Worm (Caenorhabditis elegans) whole organism, L4 larva: ENCODE results near the gene F14F9.3.

Source experiments
- D1046.2 ChIP-seq: fragments of 200-800 bp; sonication (Bioruptor generic); IDR thresholded peaks from 2 replicates; pipeline ENCODE4 v1.3.6; 2022; ENCODE audit warnings: missing genetic modification characterization, missing compliant biosample characterization
- F44E2.7 ChIP-seq: fragments of 200-800 bp; sonication (Bioruptor generic); IDR thresholded peaks from 2 replicates; pipeline ENCODE4 v2.1.2; 2022; ENCODE audit warnings: missing genetic modification characterization, missing compliant biosample characterization
- R02D3.7 ChIP-seq: fragments of 150-350 bp; sonication (generic microtip); optimal IDR thresholded peaks from 3 replicates; lab custom pipeline; 2014; ENCODE audit warnings: missing biosample characterization, missing genetic modification characterization
- T20F7.1 ChIP-seq: fragments of 200-800 bp; sonication (Bioruptor generic); optimal IDR thresholded peaks from 2 replicates; lab custom pipeline; 2018; ENCODE audit warnings: mild to moderate bottlenecking, missing genetic modification characterization, missing compliant biosample characterization
- Y75B8A.6 ChIP-seq: fragments of 200-800 bp; sonication (Bioruptor generic); IDR thresholded peaks from 2 replicates; pipeline ENCODE4 v1.3.6; 2022; ENCODE audit warnings: missing genetic modification reagents, missing genetic modification characterization, missing compliant biosample characterization
- aha-1 ChIP-seq: fragments of 150-350 bp; peaks from one replicate; lab custom pipeline; 2014; ENCODE audit warnings: missing biosample characterization, missing genetic modification characterization
- aly-2 ChIP-seq: sonication (generic microtip); optimal IDR thresholded peaks from 2 replicates; lab custom pipeline; 2018; ENCODE audit warnings: missing biosample characterization, missing genetic modification characterization
- attf-4 ChIP-seq: sonication (generic microtip); optimal IDR thresholded peaks from 3 replicates; lab custom pipeline; 2017; ENCODE audit warnings: missing biosample characterization, missing genetic modification characterization
- ceh-44 ChIP-seq: fragments of 200-800 bp; sonication (Bioruptor generic); IDR thresholded peaks from 2 replicates; pipeline ENCODE4 v1.3.6; 2022; ENCODE audit warnings: missing genetic modification reagents, missing genetic modification characterization, missing compliant biosample characterization
- daf-16 ChIP-seq, 3 experiments: sonication (generic microtip); optimal IDR thresholded peaks; 2 replicates each; lab custom pipeline; 2016 to 2017; ENCODE audit warnings: missing genetic modification characterization in 3 of 3, missing genetic modification reagents in 3 of 3, mild to moderate bottlenecking in 2 of 3, missing compliant biosample characterization in 2 of 3, missing biosample characterization in 1 of 3, moderate library complexity in 1 of 3
- daf-19 ChIP-seq: fragments of 200-800 bp; sonication (Bioruptor generic); conservative IDR thresholded peaks from 2 replicates; pipeline ENCODE4 v1.3.6; 2022; ENCODE audit warnings: missing genetic modification characterization, missing compliant biosample characterization
- daf-8 ChIP-seq: fragments of 200-800 bp; sonication (Bioruptor generic); IDR thresholded peaks from 2 replicates; pipeline ENCODE4 v1.3.6; 2022; ENCODE audit warnings: missing genetic modification characterization, missing compliant biosample characterization
- dmd-6 ChIP-seq: fragments of 200-800 bp; sonication (Bioruptor generic); IDR thresholded peaks from 2 replicates; pipeline ENCODE4 v1.3.6; 2022; ENCODE audit warnings: missing genetic modification reagents, missing genetic modification characterization, missing compliant biosample characterization
- dve-1 ChIP-seq: sonication (generic microtip); optimal IDR thresholded peaks from 2 replicates; lab custom pipeline; 2017; ENCODE audit warnings: antibody characterized with exemption, mild to moderate bottlenecking, missing genetic modification characterization, missing compliant biosample characterization; ENCODE audit not compliant: insufficient read depth
- hif-1 ChIP-seq, 2 experiments: sonication (generic microtip); optimal IDR thresholded peaks; 2 replicates each; lab custom pipeline; 2016 to 2017; ENCODE audit warnings: missing compliant biosample characterization in 2 of 2, missing genetic modification characterization in 2 of 2, missing genetic modification reagents in 2 of 2, missing genotype in 2 of 2, mild to moderate bottlenecking in 1 of 2
- jun-1 ChIP-seq: fragments of 150-350 bp; optimal IDR thresholded peaks from 2 replicates; lab custom pipeline; 2014; ENCODE audit warnings: missing biosample characterization, missing genetic modification reagents, missing genetic modification characterization
- lin-15B ChIP-seq: fragments of 150-350 bp; sonication (generic microtip); optimal IDR thresholded peaks from 3 replicates; lab custom pipeline; 2014; ENCODE audit warnings: missing biosample characterization, missing genetic modification characterization
- mdl-1 ChIP-seq, 2 experiments: fragments of 150-350 bp in 1 of 2; sonication (generic microtip) in 1 of 2; optimal IDR thresholded peaks; 2 replicates each; lab custom pipeline; 2014 to 2017; ENCODE audit warnings: missing biosample characterization in 2 of 2, missing genetic modification characterization in 2 of 2
- mes-2 ChIP-seq: sonication (generic microtip); optimal IDR thresholded peaks from 2 replicates; lab custom pipeline; 2016; ENCODE audit warnings: missing genotype, mild to moderate bottlenecking, missing genetic modification characterization, missing compliant biosample characterization; ENCODE audit not compliant: poor library complexity, severe bottlenecking
- mxl-2 ChIP-seq: fragments of 200-800 bp; sonication (Bioruptor generic); conservative IDR thresholded peaks from 2 replicates; pipeline ENCODE4 v1.3.6; 2022; ENCODE audit warnings: missing genetic modification reagents, missing genetic modification characterization, missing compliant biosample characterization
- nhr-10 ChIP-seq: fragments of 150-350 bp; optimal IDR thresholded peaks from 2 replicates; lab custom pipeline; 2014; ENCODE audit warnings: missing biosample characterization, missing genetic modification characterization
- nhr-11 ChIP-seq: fragments of 150-350 bp; optimal IDR thresholded peaks from 2 replicates; lab custom pipeline; 2014; ENCODE audit warnings: missing biosample characterization, missing genetic modification characterization
- nhr-237 ChIP-seq: sonication (generic microtip); optimal IDR thresholded peaks from 2 replicates; lab custom pipeline; 2017; ENCODE audit warnings: missing biosample characterization, missing genetic modification characterization
- nhr-25 ChIP-seq: sonication (generic microtip); optimal IDR thresholded peaks from 2 replicates; lab custom pipeline; 2017; ENCODE audit warnings: missing genetic modification characterization, mild to moderate bottlenecking, missing compliant biosample characterization, antibody characterized with exemption, moderate library complexity, borderline replicate concordance; ENCODE audit not compliant: insufficient read depth
- nhr-28 ChIP-seq: fragments of 150-350 bp; optimal IDR thresholded peaks from 2 replicates; lab custom pipeline; 2014; ENCODE audit warnings: missing biosample characterization, missing genetic modification characterization
- nhr-48 ChIP-seq: sonication (generic microtip); optimal IDR thresholded peaks from 2 replicates; lab custom pipeline; 2016; ENCODE audit warnings: mild to moderate bottlenecking, missing genetic modification characterization, missing compliant biosample characterization
- pqm-1 ChIP-seq: sonication (generic microtip); optimal IDR thresholded peaks from 2 replicates; lab custom pipeline; 2017; ENCODE audit warnings: missing biosample characterization, missing genetic modification characterization
- rbr-2 ChIP-seq: sonication (generic microtip); optimal IDR thresholded peaks from 2 replicates; lab custom pipeline; 2016; ENCODE audit warnings: missing genotype, missing genetic modification characterization, missing compliant biosample characterization
- skn-1 ChIP-seq: fragments of 150-350 bp; optimal IDR thresholded peaks from 2 replicates; lab custom pipeline; 2014; ENCODE audit warnings: missing biosample characterization, missing genetic modification characterization
- unc-62 ChIP-seq, 3 experiments: fragments of 150-350 bp in 1 of 3; sonication (generic microtip); optimal IDR thresholded peaks in 2 of 3; peaks in 1 of 3; 1 replicate in 1 of 3; 2 replicates in 2 of 3; lab custom pipeline; 2014 to 2017; ENCODE audit warnings: missing biosample characterization in 3 of 3, missing genetic modification characterization in 3 of 3, missing genetic modification reagents in 3 of 3, missing genotype in 1 of 3
- vab-7 ChIP-seq: fragments of 200-800 bp; sonication (Bioruptor generic); IDR thresholded peaks from 2 replicates; pipeline ENCODE4 v1.3.6; 2022; ENCODE audit warnings: missing genetic modification reagents, missing genetic modification characterization, missing compliant biosample characterization
- zfp-2 ChIP-seq: sonication (generic microtip); optimal IDR thresholded peaks from 2 replicates; lab custom pipeline; 2016; ENCODE audit warnings: mild to moderate bottlenecking, missing genetic modification characterization, missing compliant biosample characterization
- zip-2 ChIP-seq: fragments of 150-350 bp; optimal IDR thresholded peaks from 2 replicates; lab custom pipeline; 2014; ENCODE audit warnings: missing biosample characterization, missing genetic modification characterization

Gene F14F9.3

ce11 chrV:5107816-5108215 lies 30.2 kb upstream of the F14F9.3 start, which contains the start of gene srab-3:
Gene srab-3 (minus strand): TSS chrV:5107916.
- TF ChIP-seq daf-8 (no peak), T20F7.1 (GFP tag; lab: Kevin White, UChicago) (no peak), rbr-2 (tag; lab: Kevin White, UChicago) (no peak), attf-4 (tag; lab: Kevin White, UChicago) (no peak), nhr-11 (tag; lab: Kevin White, UChicago) (no peak), mdl-1 (tag; optimal IDR thresholded peaks at IDR 0.05; lab: Kevin White, UChicago) (no peak), R02D3.7 (tag; lab: Kevin White, UChicago) (no peak), F44E2.7 (GFP tag; lab: Robert Waterston, UW) (no peak), nhr-25 (tag; lab: Kevin White, UChicago) (no peak), mxl-2 (GFP tag; lab: Robert Waterston, UW) (no peak), D1046.2 (GFP tag; lab: Robert Waterston, UW) (no peak), aly-2 (tag; lab: Kevin White, UChicago) (no peak), Y75B8A.6 (GFP tag; lab: Robert Waterston, UW) (no peak), lin-15B (no peak), daf-19 (GFP tag; lab: Robert Waterston, UW) (no peak), zfp-2 (no peak), jun-1 (no peak), vab-7 (GFP tag; lab: Robert Waterston, UW) (no peak), nhr-48 (tag; lab: Kevin White, UChicago) (no peak)

ce11 chrV:5110684-5111083 lies 27.3 kb upstream of the F14F9.3 start, which contains the start of gene ugt-63:
Gene ugt-63 (minus strand): TSS chrV:5110772.
- TF ChIP-seq nhr-10, result no peak
- TF ChIP-seq unc-62 (GFP tag; optimal IDR thresholded peaks at IDR 0.05 in 1 of 2; lab: Kevin White, UChicago), result peak in 1 of 2 experiments; percentile 61
- no peak for TF ChIP-seq unc-62 (tag; optimal IDR thresholded peaks at IDR 0.05; lab: Kevin White, UChicago)
- TF ChIP-seq aha-1 (tag; lab: Kevin White, UChicago), result peak; percentile 26
- peak; percentile 99 for TF ChIP-seq nhr-28
- TF ChIP-seq nhr-48 (tag; lab: Kevin White, UChicago), result peak; percentile 46
- peak in 1 of 2 experiments; percentile 11 for TF ChIP-seq mdl-1 (tag; optimal IDR thresholded peaks at IDR 0.05; lab: Kevin White, UChicago)

ce11 chrV:5113654-5114053 lies 24.4 kb upstream of the F14F9.3 start, which contains the start of gene C04F5.8:
Gene C04F5.8 (minus strand): TSS chrV:5113754.
- TF ChIP-seq nhr-237 (no peak), zip-2 (no peak), nhr-25 (tag; lab: Kevin White, UChicago) (no peak), ceh-44 (GFP tag; lab: Robert Waterston, UW) (no peak)
- TF ChIP-seq, all 104 proteins: peak for 0

- TF ChIP-seq hif-1 (tag; optimal IDR thresholded peaks at IDR 0.05; lab: Kevin White, UChicago) (no peak), skn-1 (tag; lab: Kevin White, UChicago) (no peak), mes-2 (tag; lab: Kevin White, UChicago) (peak; percentile 21)
Observed at ce11 chrV:5119109-5119508, 18.9 kb upstream of the F14F9.3 start, which contains the start of gene C04F5.9. Gene C04F5.9 (minus strand): TSS chrV:5119209.

ce11 chrV:5119679-5120078 lies 18.3 kb upstream of the F14F9.3 start, which contains the start of gene sid-1:
Gene sid-1 (plus strand): TSS chrV:5119970.
- no peak for TF ChIP-seq daf-16 (GFP tag; optimal IDR thresholded peaks at IDR 0.05; lab: Kevin White, UChicago)
- peak; percentile 81 for TF ChIP-seq daf-16 (tag; optimal IDR thresholded peaks at IDR 0.05; lab: Kevin White, UChicago)
- TF ChIP-seq dve-1, result peak; percentile 5
- TF ChIP-seq pqm-1 (tag; lab: Kevin White, UChicago), result peak; percentile 59
- peak; percentile 54 for TF ChIP-seq nhr-28
- peak; percentile 8; the same call in 1 of the 2 replicates for TF ChIP-seq dmd-6
- TF ChIP-seq daf-8, result no peak
